Fruit fly (Drosophila melanogaster) Kc167 (cell line): ENCODE results near the gene CG15399.

ENCODE experiments used
- Myc ChIP-seq: fragments of >200 bp; optimal IDR thresholded peaks from 2 replicates; lab custom pipeline; 2017; ENCODE audit warnings: missing external identifiers
- Sin3A ChIP-seq: fragments of >200 bp; optimal IDR thresholded peaks from 2 replicates; lab custom pipeline; 2018; ENCODE audit warnings: missing external identifiers
- h ChIP-seq: fragments of >200 bp; optimal IDR thresholded peaks from 3 replicates; lab custom pipeline; 2018; ENCODE audit warnings: missing external identifiers
- insv ChIP-seq: fragments of >200 bp; optimal IDR thresholded peaks from 3 replicates; lab custom pipeline; 2018; ENCODE audit warnings: missing external identifiers
- psq ChIP-seq: fragments of >200 bp; optimal IDR thresholded peaks from 2 replicates; lab custom pipeline; 2017; ENCODE audit warnings: missing external identifiers
- ttk ChIP-seq: sonication (Bioruptor generic); optimal IDR thresholded peaks from 2 replicates; lab custom pipeline; 2017; ENCODE audit warnings: missing external identifiers

The CG15399 gene

dm6 chr2L:2771676-2772075 is at the start of gene CG15399:
TSS of gene CG15399 (minus strand) at chr2L:2771776.
- no peak for TF ChIP-seq insv (lab: Kevin White, UChicago)
- no peak for TF ChIP-seq psq
- TF ChIP-seq Myc (lab: Kevin White, UChicago), result no peak
- TF ChIP-seq ttk (lab: Kevin White, UChicago), result no peak

- TF ChIP-seq psq, result no peak
- no peak for TF ChIP-seq insv (lab: Kevin White, UChicago)
- TF ChIP-seq Myc (lab: Kevin White, UChicago), result no peak
- no peak for TF ChIP-seq ttk (lab: Kevin White, UChicago)
- TF ChIP-seq Sin3A (lab: Kevin White, UChicago), result no peak
- no peak for TF ChIP-seq h (lab: Kevin White, UChicago)
Measured at dm6 chr2L:2815673-2816072, 44.1 kb upstream of the CG15399 start, which contains the start of gene G6P. TSS of gene G6P (minus strand) at chr2L:2815760.

- TF ChIP-seq Myc (lab: Kevin White, UChicago), result no peak
- TF ChIP-seq ttk (lab: Kevin White, UChicago), result no peak
Measured at dm6 chr2L:2812137-2812536, 40.6 kb upstream of the CG15399 start, which contains the start of gene CG2964. TSS of gene CG2964 (plus strand) at chr2L:2812437.

dm6 chr2L:2810831-2811230 is 39.3 kb upstream of the CG15399 start:
- TF ChIP-seq Sin3A (lab: Kevin White, UChicago), result no peak
- no peak for TF ChIP-seq ttk (lab: Kevin White, UChicago)
- TF ChIP-seq h (lab: Kevin White, UChicago), result no peak
- no peak for TF ChIP-seq insv (lab: Kevin White, UChicago)
- no peak for TF ChIP-seq psq

- TF ChIP-seq Sin3A (lab: Kevin White, UChicago) (no peak), h (lab: Kevin White, UChicago) (no peak), ttk (lab: Kevin White, UChicago) (no peak), psq (no peak), Myc (lab: Kevin White, UChicago) (no peak), insv (lab: Kevin White, UChicago) (no peak)
Measured at dm6 chr2L:2808038-2808699, 36.6 kb upstream of the CG15399 start.

- TF ChIP-seq ttk (lab: Kevin White, UChicago) (no peak), h (lab: Kevin White, UChicago) (no peak), insv (lab: Kevin White, UChicago) (no peak), Myc (lab: Kevin White, UChicago) (no peak), psq (no peak), Sin3A (lab: Kevin White, UChicago) (no peak)
Measured at dm6 chr2L:2807597-2807996, 36.0 kb upstream of the CG15399 start.

dm6 chr2L:2806190-2806763 is 34.7 kb upstream of the CG15399 start:
- TF ChIP-seq Myc (lab: Kevin White, UChicago) (no peak), Sin3A (lab: Kevin White, UChicago) (no peak), insv (lab: Kevin White, UChicago) (no peak), ttk (lab: Kevin White, UChicago) (no peak), psq (no peak), h (lab: Kevin White, UChicago) (no peak)

dm6 chr2L:2804634-2805311 is 33.2 kb upstream of the CG15399 start, which contains the start of gene daw:
TSS of gene daw (plus strand) at chr2L:2805261.
- TF ChIP-seq Sin3A (lab: Kevin White, UChicago) (no peak), h (lab: Kevin White, UChicago) (no peak), psq (no peak), ttk (lab: Kevin White, UChicago) (no peak), Myc (lab: Kevin White, UChicago) (no peak), insv (lab: Kevin White, UChicago) (no peak)

dm6 chr2L:2802527-2802926 is 31.0 kb upstream of the CG15399 start:
- TF ChIP-seq ttk (lab: Kevin White, UChicago) (no peak), Sin3A (lab: Kevin White, UChicago) (no peak), Myc (lab: Kevin White, UChicago) (no peak), h (lab: Kevin White, UChicago) (no peak), psq (no peak), insv (lab: Kevin White, UChicago) (no peak)

- no peak for TF ChIP-seq psq
- TF ChIP-seq Myc (lab: Kevin White, UChicago), result no peak
- no peak for TF ChIP-seq insv (lab: Kevin White, UChicago)
- TF ChIP-seq h (lab: Kevin White, UChicago), result no peak
- no peak for TF ChIP-seq Sin3A (lab: Kevin White, UChicago)
- TF ChIP-seq ttk (lab: Kevin White, UChicago), result no peak
Measured at dm6 chr2L:2800956-2801776, 29.6 kb upstream of the CG15399 start.

dm6 chr2L:2799909-2800478 is 28.4 kb upstream of the CG15399 start, which contains the start of gene Syt1:
TSS of gene Syt1 (minus strand) at chr2L:2799979.
- TF ChIP-seq Sin3A (lab: Kevin White, UChicago), result no peak
- TF ChIP-seq insv (lab: Kevin White, UChicago), result no peak
- no peak for TF ChIP-seq ttk (lab: Kevin White, UChicago)
- TF ChIP-seq h (lab: Kevin White, UChicago), result no peak
- no peak for TF ChIP-seq psq
- TF ChIP-seq Myc (lab: Kevin White, UChicago), result no peak
